Fruit fly (Drosophila melanogaster) whole organism, embryonic: ENCODE measurements around the gene smash.
A peak's percentile ranks its signal among the peaks of the same experiment; 100 is the strongest.

ENCODE experiments used
- Ada2b ChIP-seq: fragments of 200-800 bp; sonication (Bioruptor generic); IDR thresholded peaks from 2 replicates; pipeline ENCODE4 v1.3.6; 2022; ENCODE audit warnings: missing biosample characterization, missing genetic modification characterization
- B-H2 ChIP-seq: fragments of 200-800 bp; sonication (Bioruptor generic); optimal IDR thresholded peaks from 2 replicates; lab custom pipeline; 2018; ENCODE audit warnings: missing biosample characterization, mild to moderate bottlenecking, missing genetic modification characterization
- BEAF-32 ChIP-seq: fragments of 200-800 bp; sonication (Bioruptor generic); optimal IDR thresholded peaks from 3 replicates; lab custom pipeline; 2017; ENCODE audit warnings: missing biosample characterization, missing genetic modification characterization, mild to moderate bottlenecking, moderate library complexity, missing genetic modification reagents
- Bgb ChIP-seq: fragments of 200-800 bp; sonication (Bioruptor generic); IDR thresholded peaks from 2 replicates; pipeline ENCODE4 v1.3.6; 2022; ENCODE audit warnings: missing biosample characterization, missing genetic modification characterization; ENCODE audit not compliant: partially characterized antibody
- C15 ChIP-seq: fragments of 200-800 bp; sonication (Bioruptor generic); IDR thresholded peaks from 3 replicates; pipeline ENCODE4 v1.3.6; 2022; ENCODE audit warnings: missing biosample characterization, missing genetic modification characterization
- CG10321 ChIP-seq: fragments of 200-800 bp; sonication (Bioruptor generic); IDR thresholded peaks from 2 replicates; pipeline ENCODE4 v1.3.6; 2022; ENCODE audit warnings: missing biosample characterization, missing genetic modification characterization
- CG12071 ChIP-seq: fragments of 200-800 bp; sonication (Bioruptor generic); optimal IDR thresholded peaks from 3 replicates; lab custom pipeline; 2018; ENCODE audit warnings: missing biosample characterization, mild to moderate bottlenecking, missing genetic modification characterization
- CG14014 ChIP-seq: fragments of 200-800 bp; sonication (Bioruptor generic); IDR thresholded peaks from 2 replicates; pipeline ENCODE4 v1.3.6; 2022; ENCODE audit warnings: missing biosample characterization, missing genetic modification characterization
- CG14860 ChIP-seq: fragments of 200-800 bp; sonication (Bioruptor generic); IDR thresholded peaks from 3 replicates; pipeline ENCODE4 v1.3.6; 2022; ENCODE audit warnings: missing biosample characterization, missing genetic modification characterization; ENCODE audit not compliant: partially characterized antibody
- CG1792 ChIP-seq: fragments of 200-800 bp; sonication (Bioruptor generic); optimal IDR thresholded peaks from 2 replicates; lab custom pipeline; 2016; ENCODE audit warnings: missing biosample characterization, missing genetic modification characterization
- CG4360 ChIP-seq: fragments of 200-800 bp; sonication (Bioruptor generic); IDR thresholded peaks from 2 replicates; pipeline ENCODE4 v1.3.6; 2022; ENCODE audit warnings: missing biosample characterization, missing genetic modification characterization
- CG4617 ChIP-seq: fragments of 200-800 bp; sonication (Bioruptor generic); optimal IDR thresholded peaks from 3 replicates; lab custom pipeline; 2016; ENCODE audit warnings: missing biosample characterization, missing genetic modification characterization, borderline replicate concordance
- CG8478 ChIP-seq: fragments of >200 bp; optimal IDR thresholded peaks from 2 replicates; lab custom pipeline; 2018
- CG9215 ChIP-seq: fragments of 200-800 bp; sonication (Bioruptor generic); IDR thresholded peaks from 2 replicates; pipeline ENCODE4 v1.3.6; 2022; ENCODE audit warnings: missing biosample characterization, missing genetic modification characterization
- CG9932 ChIP-seq: fragments of 200-800 bp; sonication (Bioruptor generic); IDR thresholded peaks from 2 replicates; pipeline ENCODE4 v1.3.6; 2022; ENCODE audit warnings: missing biosample characterization, missing genetic modification characterization
- Dll ChIP-seq: fragments of 200-800 bp; sonication (Bioruptor generic); IDR thresholded peaks from 4 replicates; pipeline ENCODE4 v1.3.6; 2022; ENCODE audit warnings: missing biosample characterization, missing genetic modification characterization; ENCODE audit not compliant: partially characterized antibody
- E2f1 ChIP-seq: fragments of 200-800 bp; sonication (Bioruptor generic); IDR thresholded peaks from 2 replicates; pipeline ENCODE4 v1.3.6; 2022; ENCODE audit warnings: missing biosample characterization, missing genetic modification characterization
- Fer3 ChIP-seq: fragments of 200-800 bp; sonication (Bioruptor generic); optimal IDR thresholded peaks from 2 replicates; lab custom pipeline; 2018; ENCODE audit warnings: missing biosample characterization, mild to moderate bottlenecking, missing genetic modification characterization, moderate library complexity
- HLH4C ChIP-seq: fragments of 200-800 bp; sonication (Bioruptor generic); IDR thresholded peaks from 3 replicates; pipeline ENCODE4 v1.3.6; 2022; ENCODE audit warnings: missing biosample characterization, missing genetic modification characterization; ENCODE audit not compliant: partially characterized antibody
- Lpt ChIP-seq: fragments of >200 bp; optimal IDR thresholded peaks from 2 replicates; lab custom pipeline; 2018; ENCODE audit warnings: missing biosample characterization, missing genetic modification characterization
- MESR4 ChIP-seq: fragments of 200-800 bp; sonication (Bioruptor generic); optimal IDR thresholded peaks from 2 replicates; lab custom pipeline; 2018; ENCODE audit warnings: missing biosample characterization, mild to moderate bottlenecking, missing genetic modification characterization, moderate library complexity
- NC2β ChIP-seq: fragments of 200-800 bp; sonication (Bioruptor generic); optimal IDR thresholded peaks from 2 replicates; lab custom pipeline; 2016; ENCODE audit warnings: missing biosample characterization, missing genetic modification characterization
- Pdp1 ChIP-seq, 2 experiments: fragments of 200-800 bp; sonication (Bioruptor generic); optimal IDR thresholded peaks; 3 replicates each; lab custom pipeline; 2016; ENCODE audit warnings: missing biosample characterization in 2 of 2, missing genetic modification characterization in 2 of 2, mild to moderate bottlenecking in 1 of 2, moderate library complexity in 1 of 2
- Stat92E ChIP-seq, 3 experiments: fragments of >200 bp in 2 of 3; fragments of 200-800 bp in 1 of 3; sonication (Bioruptor generic) in 1 of 3; optimal IDR thresholded peaks; 2 replicates each; lab custom pipeline; 2017 to 2019; ENCODE audit warnings: missing biosample characterization in 3 of 3, missing genetic modification characterization in 3 of 3, mild to moderate bottlenecking in 1 of 3, moderate library complexity in 1 of 3
- TFAM ChIP-seq: fragments of 200-800 bp; sonication (Bioruptor generic); optimal IDR thresholded peaks from 2 replicates; lab custom pipeline; 2017; ENCODE audit warnings: missing biosample characterization, missing genetic modification characterization, inconsistent platforms
- Xrp1 ChIP-seq: fragments of 200-800 bp; sonication (Bioruptor generic); IDR thresholded peaks from 2 replicates; pipeline ENCODE4 v1.3.6; 2022; ENCODE audit warnings: missing biosample characterization, missing genetic modification characterization
- bbx ChIP-seq: fragments of 200-800 bp; sonication (Bioruptor generic); IDR thresholded peaks from 2 replicates; pipeline ENCODE4 v1.3.6; 2022; ENCODE audit warnings: missing biosample characterization, missing genetic modification characterization; ENCODE audit not compliant: partially characterized antibody
- bsh ChIP-seq, 2 experiments: fragments of 200-800 bp; sonication (Bioruptor generic); optimal IDR thresholded peaks; 2 replicates each; lab custom pipeline; 2017 to 2018; ENCODE audit warnings: mild to moderate bottlenecking in 2 of 2, missing biosample characterization in 2 of 2, missing genetic modification characterization in 2 of 2, moderate library complexity in 1 of 2
- cato ChIP-seq: fragments of 200-800 bp; sonication (Bioruptor generic); optimal IDR thresholded peaks from 2 replicates; lab custom pipeline; 2016; ENCODE audit warnings: missing biosample characterization, missing genetic modification characterization, borderline replicate concordance
- cg ChIP-seq: fragments of 200-800 bp; sonication (Bioruptor generic); optimal IDR thresholded peaks from 3 replicates; lab custom pipeline; 2019; ENCODE audit warnings: missing biosample characterization, mild to moderate bottlenecking, missing genetic modification characterization, moderate library complexity
- corto ChIP-seq: fragments of 200-800 bp; sonication (Bioruptor generic); optimal IDR thresholded peaks from 2 replicates; lab custom pipeline; 2016; ENCODE audit warnings: missing biosample characterization, mild to moderate bottlenecking, missing genetic modification characterization, moderate library complexity
- crol ChIP-seq: fragments of 200-800 bp; sonication (Bioruptor generic); IDR thresholded peaks from 2 replicates; pipeline ENCODE4 v1.3.6; 2022; ENCODE audit warnings: missing biosample characterization, missing genetic modification characterization
- disco-r ChIP-seq: fragments of 200-800 bp; sonication (Bioruptor generic); optimal IDR thresholded peaks from 2 replicates; lab custom pipeline; 2016; ENCODE audit warnings: missing biosample characterization, missing genetic modification characterization
- dm ChIP-seq: fragments of 200-800 bp; sonication (Bioruptor generic); optimal IDR thresholded peaks from 3 replicates; lab custom pipeline; 2016; ENCODE audit warnings: missing biosample characterization, missing genetic modification characterization
- dysf ChIP-seq: fragments of 200-800 bp; sonication (Bioruptor generic); IDR thresholded peaks from 3 replicates; pipeline ENCODE4 v1.3.6; 2022; ENCODE audit warnings: missing biosample characterization, missing genetic modification characterization
- fd3F ChIP-seq: fragments of 200-800 bp; sonication (Bioruptor generic); optimal IDR thresholded peaks from 2 replicates; lab custom pipeline; 2018; ENCODE audit warnings: missing biosample characterization, mild to moderate bottlenecking, missing genetic modification characterization, moderate library complexity
- gem ChIP-seq: fragments of 200-800 bp; sonication (Bioruptor generic); optimal IDR thresholded peaks from 2 replicates; lab custom pipeline; 2019; ENCODE audit warnings: missing biosample characterization, mild to moderate bottlenecking, missing genetic modification characterization, moderate library complexity
- hbn ChIP-seq: fragments of 200-800 bp; sonication (Bioruptor generic); IDR thresholded peaks from 2 replicates; pipeline ENCODE4 v1.3.6; 2022; ENCODE audit warnings: missing biosample characterization, missing genetic modification characterization; ENCODE audit not compliant: partially characterized antibody
- insv ChIP-seq, 2 experiments: fragments of 200-800 bp; sonication (Bioruptor generic); optimal IDR thresholded peaks; 3 replicates each; lab custom pipeline; 2016 to 2018; ENCODE audit warnings: missing biosample characterization in 2 of 2, missing genetic modification characterization in 2 of 2
- lab ChIP-seq: fragments of 200-800 bp; sonication (Bioruptor generic); optimal IDR thresholded peaks from 3 replicates; lab custom pipeline; 2017; ENCODE audit warnings: missing biosample characterization, missing genetic modification characterization, mild to moderate bottlenecking, moderate library complexity, missing genetic modification reagents
- mam ChIP-seq: fragments of 200-800 bp; sonication (Bioruptor generic); optimal IDR thresholded peaks from 3 replicates; lab custom pipeline; 2016; ENCODE audit warnings: missing biosample characterization, missing genetic modification characterization
- peb ChIP-seq: fragments of 200-800 bp; sonication (Bioruptor generic); IDR thresholded peaks from 2 replicates; pipeline ENCODE4 v1.3.6; 2022; ENCODE audit warnings: missing biosample characterization, missing genetic modification characterization
- pho ChIP-seq: fragments of 200-800 bp; sonication (Bioruptor generic); optimal IDR thresholded peaks from 2 replicates; lab custom pipeline; 2016; ENCODE audit warnings: missing biosample characterization, missing genetic modification characterization
- repo ChIP-seq: fragments of 200-800 bp; sonication (Bioruptor generic); optimal IDR thresholded peaks from 2 replicates; lab custom pipeline; 2016; ENCODE audit warnings: missing biosample characterization, missing genetic modification characterization
- rib ChIP-seq: fragments of 200-800 bp; sonication (Bioruptor generic); IDR thresholded peaks from 2 replicates; pipeline ENCODE4 v1.3.6; 2022; ENCODE audit warnings: missing biosample characterization, missing genetic modification characterization
- schlank ChIP-seq: fragments of 200-800 bp; sonication (Bioruptor generic); optimal IDR thresholded peaks from 2 replicates; lab custom pipeline; 2018; ENCODE audit warnings: missing biosample characterization, mild to moderate bottlenecking, missing genetic modification characterization
- scrt ChIP-seq: fragments of 200-800 bp; sonication (Bioruptor generic); optimal IDR thresholded peaks from 2 replicates; lab custom pipeline; 2018; ENCODE audit warnings: missing biosample characterization, mild to moderate bottlenecking, missing genetic modification characterization, moderate library complexity
- slbo ChIP-seq: fragments of 200-800 bp; sonication (Bioruptor generic); IDR thresholded peaks from 2 replicates; pipeline ENCODE4 v1.3.6; 2022; ENCODE audit warnings: missing biosample characterization, missing genetic modification characterization
- tx ChIP-seq: fragments of 200-800 bp; sonication (Bioruptor generic); optimal IDR thresholded peaks from 2 replicates; lab custom pipeline; 2016; ENCODE audit warnings: missing biosample characterization, missing genetic modification characterization
- z ChIP-seq: fragments of 200-800 bp; sonication (Bioruptor generic); IDR thresholded peaks from 3 replicates; pipeline ENCODE4 v1.3.6; 2022; ENCODE audit warnings: missing biosample characterization, missing genetic modification characterization
- zf30C ChIP-seq: fragments of 200-800 bp; sonication (Bioruptor generic); optimal IDR thresholded peaks from 3 replicates; lab custom pipeline; 2018; ENCODE audit warnings: missing biosample characterization, mild to moderate bottlenecking, missing genetic modification characterization

smash gene

DNA sequence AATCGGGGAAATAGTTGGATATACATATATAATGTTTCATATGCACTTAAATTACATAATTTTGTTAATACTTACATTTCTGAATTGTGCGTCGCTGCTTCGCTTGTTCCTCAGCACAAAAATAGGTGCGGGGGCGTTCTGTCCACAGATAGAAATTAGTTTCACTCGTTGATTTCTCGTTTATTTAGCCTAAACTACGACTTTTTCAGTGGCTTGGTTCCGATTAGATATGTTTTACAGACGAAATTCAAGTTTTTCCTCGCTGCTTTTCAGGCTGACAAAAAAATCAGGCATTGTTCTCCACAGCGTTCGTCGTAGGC is 18.2 kb upstream of the smash start:
- no peak for TF ChIP-seq peb (GFP tag; lab: Robert Waterston, UW)
- TF ChIP-seq corto (GFP tag; lab: Kevin White, UChicago) = no peak
- TF ChIP-seq CG14014 = no peak
- TF ChIP-seq tx = no peak
- TF ChIP-seq Bgb (GFP tag; lab: Robert Waterston, UW) = no peak
- TF ChIP-seq cato (GFP tag; lab: Kevin White, UChicago) = no peak
- TF ChIP-seq repo (GFP tag; lab: Kevin White, UChicago) = no peak
- TF ChIP-seq CG10321 = no peak
- no peak for TF ChIP-seq Xrp1 (GFP tag; lab: Robert Waterston, UW)
- no peak for TF ChIP-seq CG12071
- TF ChIP-seq Lpt (GFP tag; lab: Kevin White, UChicago) = no peak
- TF ChIP-seq z (GFP tag; lab: Robert Waterston, UW) = no peak
- TF ChIP-seq lab (GFP tag; lab: Kevin White, UChicago) = no peak
- TF ChIP-seq disco-r (GFP tag; lab: Kevin White, UChicago) = no peak
- no peak for TF ChIP-seq schlank
- peak; percentile 94 for TF ChIP-seq MESR4 (GFP tag; lab: Kevin White, UChicago)
- no peak for TF ChIP-seq Stat92E (GFP tag; optimal IDR thresholded peaks at IDR 0.05; lab: Kevin White, UChicago)
- no peak for TF ChIP-seq dm (GFP tag; lab: Kevin White, UChicago)
- no peak for TF ChIP-seq Fer3 (tag; lab: Kevin White, UChicago)
- TF ChIP-seq bsh (GFP tag; optimal IDR thresholded peaks at IDR 0.05; lab: Kevin White, UChicago) = no peak
- no peak for TF ChIP-seq slbo (GFP tag; lab: Robert Waterston, UW)
- no peak for TF ChIP-seq pho (GFP tag; lab: Kevin White, UChicago)
- TF ChIP-seq C15 (GFP tag; lab: Robert Waterston, UW) = no peak
- TF ChIP-seq crol (GFP tag; lab: Robert Waterston, UW) = 0 out of 2 replicates have a peak, but pooled peaks have one; percentile 6
- 0 out of 4 replicates have a peak, but pooled peaks have one; percentile 11 for TF ChIP-seq Dll (GFP tag; lab: Robert Waterston, UW)
- no peak for TF ChIP-seq NC2β (GFP tag; lab: Kevin White, UChicago)
- TF ChIP-seq CG8478 = no peak
- no peak for TF ChIP-seq E2f1
- TF ChIP-seq TFAM = no peak
- no peak for TF ChIP-seq CG9215 (GFP tag; lab: Robert Waterston, UW)
- no peak for TF ChIP-seq CG1792
- TF ChIP-seq CG4617 (GFP tag; lab: Kevin White, UChicago) = peak; percentile 10
- peak in 1 of 2 experiments; percentile 86 for TF ChIP-seq Pdp1 (GFP tag; optimal IDR thresholded peaks at IDR 0.05; lab: Kevin White, UChicago)
- no peak for TF ChIP-seq BEAF-32
- 0 out of 3 replicates have a peak, but pooled peaks have one; percentile 8 for TF ChIP-seq HLH4C (GFP tag; lab: Robert Waterston, UW)
- TF ChIP-seq cg (GFP tag; lab: Kevin White, UChicago) = peak; percentile 50
- no peak for TF ChIP-seq hbn (GFP tag; lab: Robert Waterston, UW)
- no peak for TF ChIP-seq CG14860 (GFP tag; lab: Robert Waterston, UW)
- no peak for TF ChIP-seq Ada2b (GFP tag; lab: Robert Waterston, UW)

DNA sequence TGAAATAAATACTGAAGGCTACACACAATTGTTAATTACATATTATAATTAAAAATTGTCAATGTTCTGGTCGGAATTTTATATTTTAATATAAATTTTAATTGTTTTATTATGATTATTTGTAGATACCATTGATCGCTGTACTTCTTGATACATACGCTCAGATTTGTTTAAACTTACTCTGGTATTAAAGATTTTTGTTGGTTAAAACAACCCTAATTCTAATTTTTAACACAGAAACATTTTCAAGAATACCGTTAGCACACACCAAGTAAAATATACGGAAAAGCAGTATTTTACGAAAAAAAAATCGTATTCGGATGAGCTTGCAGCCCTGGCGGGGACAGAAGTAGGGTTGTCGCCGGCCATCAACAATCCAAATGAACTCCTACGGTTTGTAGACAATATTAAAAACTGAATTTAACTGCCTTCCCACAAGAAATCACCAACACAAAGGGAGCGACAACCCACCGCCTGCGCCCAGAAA is 17.7 kb upstream of the smash start, which contains the start of the genes CG9775, MED31 and slx1:
Gene CG9775 (minus strand): TSS at position 223 of the 487 bp plus-strand sequence.
Gene MED31 (plus strand): TSS at position 348 of the 487 bp plus-strand sequence.
Gene slx1 (plus strand): TSS at position 348 of the 487 bp plus-strand sequence.
- 0 out of 2 replicates have a peak, but pooled peaks have one; percentile 10 for TF ChIP-seq bbx (GFP tag; lab: Robert Waterston, UW)
- no peak for TF ChIP-seq zf30C
- no peak for TF ChIP-seq CG4360 (GFP tag; lab: Robert Waterston, UW)
- peak; percentile 48 for TF ChIP-seq scrt (GFP tag; lab: Kevin White, UChicago)
- peak; percentile 83 for TF ChIP-seq dysf
- peak; percentile 50 for TF ChIP-seq B-H2 (GFP tag; lab: Kevin White, UChicago)
- TF ChIP-seq gem = peak; percentile 93
- TF ChIP-seq rib (GFP tag; lab: Robert Waterston, UW) = no peak
- TF ChIP-seq insv (GFP tag; optimal IDR thresholded peaks at IDR 0.05; lab: Kevin White, UChicago) = peak in 1 of 2 experiments; percentile 14
- no peak; the same call in 1 of the 2 replicates for TF ChIP-seq peb (GFP tag; lab: Robert Waterston, UW)
- peak; percentile 43 for TF ChIP-seq mam
- TF ChIP-seq TFAM = no peak
- peak; percentile 76 for TF ChIP-seq fd3F (GFP tag; lab: Kevin White, UChicago)
- TF ChIP-seq crol (GFP tag; lab: Robert Waterston, UW) = no peak
- TF ChIP-seq CG9932 (GFP tag; lab: Robert Waterston, UW) = peak; percentile 82
